Worm (Caenorhabditis elegans): ENCODE results near the gene ehs-1.

DNA sequence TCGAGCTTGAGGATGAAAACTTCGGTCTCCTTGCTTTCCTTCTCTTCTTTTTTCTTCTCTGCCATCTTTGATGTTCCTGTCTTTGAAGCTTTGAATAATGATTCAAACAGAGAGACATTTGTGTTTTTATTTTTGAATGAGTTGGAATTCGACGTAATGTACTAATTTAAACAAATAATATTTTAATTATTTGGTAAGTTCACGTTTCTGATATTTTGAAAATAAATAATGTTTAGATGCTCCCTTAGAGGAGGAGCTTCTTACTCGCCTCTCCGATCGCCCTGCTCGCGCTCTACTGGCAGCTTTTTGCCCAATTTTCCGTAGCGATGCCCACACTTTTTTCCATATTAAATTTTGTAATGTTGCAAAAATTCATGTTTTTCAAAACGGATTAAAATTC lies 19.4 kb upstream of the ehs-1 start, which contains the start of the genes K05F1.9 and K05F1.1:
- TF ChIP-seq snpc-4 (tag; optimal IDR thresholded peaks at IDR 0.05) (no peak), pha-4 (tag; optimal IDR thresholded peaks at IDR 0.05) (no peak), nhr-12 (tag; optimal IDR thresholded peaks at IDR 0.05) (no peak), elt-1 (tag; optimal IDR thresholded peaks at IDR 0.05; ENCODE audit: borderline replicate concordance, insufficient read depth) (no peak), ztf-11 (tag; optimal IDR thresholded peaks at IDR 0.05) (no peak), ces-1 (GFP tag; optimal IDR thresholded peaks at IDR 0.05) (no peak), nhr-28 (tag; optimal IDR thresholded peaks at IDR 0.05) (no peak), unc-62 (GFP tag; optimal IDR thresholded peaks at IDR 0.05) (no peak), ham-2 (GFP tag; optimal IDR thresholded peaks at IDR 0.05) (no peak)

Data from whole organism, mixed stage, embryonic.